Worm (Caenorhabditis elegans): ENCODE data around the gene his-3.

DNA sequence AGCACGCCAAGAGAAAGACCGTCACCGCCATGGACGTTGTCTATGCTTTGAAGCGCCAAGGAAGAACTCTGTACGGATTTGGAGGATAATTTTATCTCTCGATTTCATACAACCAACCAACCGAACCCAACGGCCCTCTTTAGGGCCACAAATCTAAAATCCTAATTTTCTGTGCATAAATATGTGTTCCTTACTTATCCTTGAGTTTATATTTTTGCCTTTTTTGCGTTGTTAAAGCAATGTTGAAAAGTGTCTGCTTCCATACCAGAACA lies 2.1 kb downstream of the his-3 start:
- TF ChIP-seq eyg-1 (tag; optimal IDR thresholded peaks at IDR 0.05) (no peak), ceh-9 (tag; optimal IDR thresholded peaks at IDR 0.05) (no peak), nhr-232 (tag; optimal IDR thresholded peaks at IDR 0.05) (no peak), pag-3 (tag; optimal IDR thresholded peaks at IDR 0.05; ENCODE audit: borderline replicate concordance) (no peak), zip-5 (tag; optimal IDR thresholded peaks at IDR 0.05) (no peak), T23F11.4 (GFP tag; optimal IDR thresholded peaks at IDR 0.05) (no peak), ets-4 (tag; optimal IDR thresholded peaks at IDR 0.05) (no peak), ceh-24 (tag; optimal IDR thresholded peaks at IDR 0.05) (no peak)

Measured in whole organism, late embryonic.